Worm (Caenorhabditis elegans) whole organism, L1 larva: ENCODE results near the gene C24H11.1.

Experiments
- F16B12.6 ChIP-seq: fragments of 150-350 bp; optimal IDR thresholded peaks from 2 replicates; lab custom pipeline; 2014; ENCODE audit warnings: missing biosample characterization, missing genetic modification characterization
- efl-1 ChIP-seq, 4 experiments: fragments of 150-350 bp; optimal IDR thresholded peaks in 3 of 4; peaks in 1 of 4; 1 replicate in 1 of 4; 2 replicates in 3 of 4; lab custom pipeline; 2014; ENCODE audit warnings: missing biosample characterization in 2 of 4, missing genetic modification characterization in 2 of 4, missing genetic modification reagents in 2 of 4
- elt-2 ChIP-seq: sonication (generic microtip); optimal IDR thresholded peaks from 2 replicates; lab custom pipeline; 2016; ENCODE audit warnings: missing genetic modification characterization, mild to moderate bottlenecking, inconsistent platforms, missing compliant biosample characterization, missing genetic modification reagents
- elt-3 ChIP-seq, 6 experiments: fragments of 150-350 bp in 1 of 6; sonication (generic microtip); optimal IDR thresholded peaks; 2 replicates each; lab custom pipeline; 2017 to 2018; ENCODE audit warnings: missing biosample characterization in 6 of 6, missing genetic modification characterization in 6 of 6, inconsistent platforms in 1 of 6
- grh-1 ChIP-seq: fragments of 200-800 bp; sonication (Bioruptor generic); IDR thresholded peaks from 2 replicates; pipeline ENCODE4 v1.3.6; 2022; ENCODE audit warnings: missing genetic modification reagents, missing genetic modification characterization, missing compliant biosample characterization
- nhr-237 ChIP-seq: fragments of 150-350 bp; optimal IDR thresholded peaks from 2 replicates; lab custom pipeline; 2014; ENCODE audit warnings: missing biosample characterization, missing genetic modification characterization
- unc-130 ChIP-seq: fragments of 150-350 bp; optimal IDR thresholded peaks from 2 replicates; lab custom pipeline; 2017; ENCODE audit warnings: missing biosample characterization, missing genetic modification characterization, inconsistent platforms
- unc-30 ChIP-seq: sonication (generic microtip); optimal IDR thresholded peaks from 2 replicates; lab custom pipeline; 2017; ENCODE audit warnings: missing biosample characterization, missing genetic modification characterization
- ztf-4 ChIP-seq: fragments of 150-350 bp; optimal IDR thresholded peaks from 2 replicates; lab custom pipeline; 2014; ENCODE audit warnings: missing biosample characterization, missing genetic modification characterization

DNA sequence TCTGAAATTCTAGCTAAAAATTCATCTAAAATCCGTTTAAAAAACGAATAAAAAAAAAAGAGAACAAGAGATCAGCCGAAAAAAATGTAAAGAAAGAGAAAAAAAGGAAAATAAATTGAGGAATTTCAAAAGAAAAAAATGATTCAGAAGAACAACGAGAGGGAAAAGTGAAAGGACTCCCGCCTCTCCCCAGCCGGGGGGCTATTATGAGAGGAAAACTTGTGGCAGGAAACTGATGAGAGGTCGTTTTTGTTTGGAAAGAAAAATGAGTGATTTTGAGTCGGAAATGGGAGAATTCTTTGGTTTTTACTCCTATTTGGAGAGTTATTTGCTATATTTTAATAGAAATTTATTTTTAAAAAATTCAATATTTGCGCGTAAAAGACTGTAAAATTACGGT, 45.3 kb upstream of the C24H11.1 start:
- no peak for TF ChIP-seq F16B12.6 (tag; lab: Kevin White, UChicago)
- TF ChIP-seq unc-30 (tag; lab: Kevin White, UChicago), result no peak
- TF ChIP-seq ztf-4, result no peak
- TF ChIP-seq efl-1 (optimal IDR thresholded peaks at IDR 0.05; lab: Kevin White, UChicago), result no peak
- TF ChIP-seq efl-1 (GFP tag; optimal IDR thresholded peaks at IDR 0.05 in 1 of 2; lab: Kevin White, UChicago), result no peak
- no peak for TF ChIP-seq unc-130
- no peak for TF ChIP-seq grh-1 (GFP tag; lab: Robert Waterston, UW)
- no peak for TF ChIP-seq elt-3 (tag; optimal IDR thresholded peaks at IDR 0.05; lab: Kevin White, UChicago)
- no peak for TF ChIP-seq nhr-237
- no peak for TF ChIP-seq elt-2 (tag; lab: Kevin White, UChicago)
